Worm (Caenorhabditis elegans) whole organism, L4 larva: Measurements from ENCODE around the gene T05H4.4.
A peak's percentile ranks its signal among the peaks of the same experiment; 100 is the strongest.

ENCODE experiments used
- F49E8.2 ChIP-seq: sonication (generic microtip); optimal IDR thresholded peaks from 2 replicates; lab custom pipeline; 2016; ENCODE audit warnings: missing compliant biosample characterization, mild to moderate bottlenecking, missing genetic modification characterization, borderline replicate concordance
- R02D3.7 ChIP-seq: fragments of 150-350 bp; sonication (generic microtip); optimal IDR thresholded peaks from 3 replicates; lab custom pipeline; 2014; ENCODE audit warnings: missing biosample characterization, missing genetic modification characterization
- T20F7.1 ChIP-seq: fragments of 200-800 bp; sonication (Bioruptor generic); optimal IDR thresholded peaks from 2 replicates; lab custom pipeline; 2018; ENCODE audit warnings: mild to moderate bottlenecking, missing genetic modification characterization, missing compliant biosample characterization
- T26A8.4 ChIP-seq: fragments of 200-800 bp; sonication (Bioruptor generic); IDR thresholded peaks from 2 replicates; pipeline ENCODE4 v1.3.6; 2022; ENCODE audit warnings: missing genetic modification characterization, missing compliant biosample characterization
- ZK337.2 ChIP-seq: fragments of 200-800 bp; sonication (Bioruptor generic); IDR thresholded peaks from 2 replicates; pipeline ENCODE4 v1.3.6; 2022; ENCODE audit warnings: missing genetic modification reagents, missing genetic modification characterization, missing compliant biosample characterization
- aha-1 ChIP-seq: fragments of 150-350 bp; peaks from one replicate; lab custom pipeline; 2014; ENCODE audit warnings: missing biosample characterization, missing genetic modification characterization
- aly-2 ChIP-seq: sonication (generic microtip); optimal IDR thresholded peaks from 2 replicates; lab custom pipeline; 2018; ENCODE audit warnings: missing biosample characterization, missing genetic modification characterization
- arid-1 ChIP-seq: fragments of 200-800 bp; sonication (Bioruptor generic); conservative IDR thresholded peaks from 2 replicates; pipeline ENCODE4 v1.3.6; 2022; ENCODE audit warnings: missing genetic modification reagents, missing genetic modification characterization, missing compliant biosample characterization
- ceh-32 ChIP-seq: sonication (generic microtip); optimal IDR thresholded peaks from 2 replicates; lab custom pipeline; 2016; ENCODE audit warnings: mild to moderate bottlenecking, missing genetic modification characterization, missing compliant biosample characterization; ENCODE audit not compliant: poor library complexity
- ceh-62 ChIP-seq: sonication (generic microtip); optimal IDR thresholded peaks from 2 replicates; lab custom pipeline; 2017; ENCODE audit warnings: missing biosample characterization, missing genetic modification characterization
- ceh-82 ChIP-seq: sonication (generic microtip); optimal IDR thresholded peaks from 2 replicates; lab custom pipeline; 2017; ENCODE audit warnings: missing biosample characterization, missing genetic modification characterization
- cey-2 ChIP-seq: sonication (generic microtip); optimal IDR thresholded peaks from 3 replicates; lab custom pipeline; 2017; ENCODE audit warnings: missing genetic modification characterization, mild to moderate bottlenecking, missing compliant biosample characterization, antibody characterized with exemption, borderline replicate concordance; ENCODE audit not compliant: insufficient read depth
- ctbp-1 ChIP-seq: fragments of 200-800 bp; sonication (Bioruptor generic); IDR thresholded peaks from 2 replicates; pipeline ENCODE4 v1.3.6; 2022; ENCODE audit warnings: missing genetic modification reagents, missing genetic modification characterization, missing compliant biosample characterization
- daf-16 ChIP-seq, 3 experiments: sonication (generic microtip); optimal IDR thresholded peaks; 2 replicates each; lab custom pipeline; 2016 to 2017; ENCODE audit warnings: missing genetic modification characterization in 3 of 3, missing genetic modification reagents in 3 of 3, mild to moderate bottlenecking in 2 of 3, missing compliant biosample characterization in 2 of 3, missing biosample characterization in 1 of 3, moderate library complexity in 1 of 3
- dmd-9 ChIP-seq: fragments of 200-800 bp; sonication (Bioruptor generic); IDR thresholded peaks from 2 replicates; pipeline ENCODE4 v1.3.6; 2022; ENCODE audit warnings: missing genetic modification reagents, missing genetic modification characterization, missing compliant biosample characterization
- dve-1 ChIP-seq: sonication (generic microtip); optimal IDR thresholded peaks from 2 replicates; lab custom pipeline; 2017; ENCODE audit warnings: antibody characterized with exemption, mild to moderate bottlenecking, missing genetic modification characterization, missing compliant biosample characterization; ENCODE audit not compliant: insufficient read depth
- egl-43 ChIP-seq: fragments of 200-800 bp; sonication (Bioruptor generic); IDR thresholded peaks from 2 replicates; pipeline ENCODE4 v1.3.6; 2022; ENCODE audit warnings: missing genetic modification reagents, missing genetic modification characterization, missing compliant biosample characterization
- fkh-10 ChIP-seq: fragments of 150-350 bp; optimal IDR thresholded peaks from 2 replicates; lab custom pipeline; 2014; ENCODE audit warnings: missing biosample characterization, missing genetic modification reagents, missing genetic modification characterization
- fos-1 ChIP-seq: fragments of 150-350 bp; optimal IDR thresholded peaks from 2 replicates; lab custom pipeline; 2014; ENCODE audit warnings: missing biosample characterization, missing genetic modification characterization
- gei-8 ChIP-seq: fragments of 200-800 bp; sonication (Bioruptor generic); optimal IDR thresholded peaks from 2 replicates; lab custom pipeline; 2018; ENCODE audit warnings: mild to moderate bottlenecking, missing genetic modification characterization, missing compliant biosample characterization
- hif-1 ChIP-seq, 2 experiments: sonication (generic microtip); optimal IDR thresholded peaks; 2 replicates each; lab custom pipeline; 2016 to 2017; ENCODE audit warnings: missing compliant biosample characterization in 2 of 2, missing genetic modification characterization in 2 of 2, missing genetic modification reagents in 2 of 2, missing genotype in 2 of 2, mild to moderate bottlenecking in 1 of 2
- hlh-11 ChIP-seq: fragments of 200-800 bp; sonication (Bioruptor generic); optimal IDR thresholded peaks from 2 replicates; lab custom pipeline; 2018; ENCODE audit warnings: mild to moderate bottlenecking, missing genetic modification characterization, missing compliant biosample characterization
- hlh-30 ChIP-seq: sonication (generic microtip); optimal IDR thresholded peaks from 2 replicates; lab custom pipeline; 2017; ENCODE audit warnings: antibody characterized with exemption, mild to moderate bottlenecking, missing genetic modification characterization, missing compliant biosample characterization; ENCODE audit not compliant: insufficient read depth
- madf-5 ChIP-seq, 2 experiments: fragments of 200-800 bp; sonication (Bioruptor generic); IDR thresholded peaks; 2 replicates each; pipeline ENCODE4 v1.3.6; 2022; ENCODE audit warnings: missing compliant biosample characterization in 2 of 2, missing genetic modification characterization in 2 of 2
- madf-9 ChIP-seq: fragments of 200-800 bp; sonication (Bioruptor generic); conservative IDR thresholded peaks from 2 replicates; pipeline ENCODE4 v1.3.6; 2022; ENCODE audit warnings: missing genetic modification reagents, missing genetic modification characterization, missing compliant biosample characterization
- mdl-1 ChIP-seq, 2 experiments: fragments of 150-350 bp in 1 of 2; sonication (generic microtip) in 1 of 2; optimal IDR thresholded peaks; 2 replicates each; lab custom pipeline; 2014 to 2017; ENCODE audit warnings: missing biosample characterization in 2 of 2, missing genetic modification characterization in 2 of 2
- mep-1 ChIP-seq: fragments of 150-350 bp; sonication (generic microtip); optimal IDR thresholded peaks from 3 replicates; lab custom pipeline; 2014; ENCODE audit warnings: missing biosample characterization, missing genetic modification characterization
- mes-2 ChIP-seq: sonication (generic microtip); optimal IDR thresholded peaks from 2 replicates; lab custom pipeline; 2016; ENCODE audit warnings: missing genotype, mild to moderate bottlenecking, missing genetic modification characterization, missing compliant biosample characterization; ENCODE audit not compliant: poor library complexity, severe bottlenecking
- mxl-3 ChIP-seq: fragments of 200-800 bp; sonication (Bioruptor generic); optimal IDR thresholded peaks from 2 replicates; lab custom pipeline; 2018; ENCODE audit warnings: mild to moderate bottlenecking, missing genetic modification characterization, missing compliant biosample characterization
- nhr-10 ChIP-seq: fragments of 150-350 bp; optimal IDR thresholded peaks from 2 replicates; lab custom pipeline; 2014; ENCODE audit warnings: missing biosample characterization, missing genetic modification characterization
- nhr-237 ChIP-seq: sonication (generic microtip); optimal IDR thresholded peaks from 2 replicates; lab custom pipeline; 2017; ENCODE audit warnings: missing biosample characterization, missing genetic modification characterization
- nhr-28 ChIP-seq: fragments of 150-350 bp; optimal IDR thresholded peaks from 2 replicates; lab custom pipeline; 2014; ENCODE audit warnings: missing biosample characterization, missing genetic modification characterization
- pha-4 ChIP-seq, 2 experiments: fragments of 150-350 bp in 1 of 2; fragments of 200-800 bp in 1 of 2; sonication (Bioruptor generic) in 1 of 2; IDR thresholded peaks in 1 of 2; optimal IDR thresholded peaks in 1 of 2; 2 replicates each; pipeline versions ENCODE4 v1.3.6 to Lab custom; 2014 to 2022; ENCODE audit warnings: missing genetic modification characterization in 2 of 2, missing genetic modification reagents in 2 of 2, missing biosample characterization in 1 of 2, missing compliant biosample characterization in 1 of 2
- pqm-1 ChIP-seq: sonication (generic microtip); optimal IDR thresholded peaks from 2 replicates; lab custom pipeline; 2017; ENCODE audit warnings: missing biosample characterization, missing genetic modification characterization
- rbr-2 ChIP-seq: sonication (generic microtip); optimal IDR thresholded peaks from 2 replicates; lab custom pipeline; 2016; ENCODE audit warnings: missing genotype, missing genetic modification characterization, missing compliant biosample characterization
- sdz-12 ChIP-seq: fragments of 200-800 bp; sonication (Bioruptor generic); optimal IDR thresholded peaks from 2 replicates; lab custom pipeline; 2018; ENCODE audit warnings: mild to moderate bottlenecking, missing genetic modification characterization, missing compliant biosample characterization
- skn-1 ChIP-seq: fragments of 150-350 bp; optimal IDR thresholded peaks from 2 replicates; lab custom pipeline; 2014; ENCODE audit warnings: missing biosample characterization, missing genetic modification characterization
- snpc-1.2 ChIP-seq: fragments of 200-800 bp; sonication (Bioruptor generic); IDR thresholded peaks from 2 replicates; pipeline ENCODE4 v1.3.6; 2022; ENCODE audit warnings: missing genetic modification reagents, missing genetic modification characterization, missing compliant biosample characterization
- snpc-4 ChIP-seq: fragments of 150-350 bp; optimal IDR thresholded peaks from 2 replicates; lab custom pipeline; 2014; ENCODE audit warnings: missing biosample characterization, missing genetic modification characterization
- tra-1 ChIP-seq: fragments of 200-800 bp; sonication (Bioruptor generic); IDR thresholded peaks from 2 replicates; pipeline ENCODE4 v1.3.6; 2022; ENCODE audit warnings: missing genetic modification reagents, missing genetic modification characterization, missing compliant biosample characterization
- unc-39 ChIP-seq: sonication (generic microtip); optimal IDR thresholded peaks from 2 replicates; lab custom pipeline; 2017; ENCODE audit warnings: missing biosample characterization, missing genetic modification characterization
- unc-62 ChIP-seq, 3 experiments: fragments of 150-350 bp in 1 of 3; sonication (generic microtip); optimal IDR thresholded peaks in 2 of 3; peaks in 1 of 3; 1 replicate in 1 of 3; 2 replicates in 2 of 3; lab custom pipeline; 2014 to 2017; ENCODE audit warnings: missing biosample characterization in 3 of 3, missing genetic modification characterization in 3 of 3, missing genetic modification reagents in 3 of 3, missing genotype in 1 of 3
- vab-7 ChIP-seq: fragments of 200-800 bp; sonication (Bioruptor generic); IDR thresholded peaks from 2 replicates; pipeline ENCODE4 v1.3.6; 2022; ENCODE audit warnings: missing genetic modification reagents, missing genetic modification characterization, missing compliant biosample characterization
- zip-2 ChIP-seq: fragments of 150-350 bp; optimal IDR thresholded peaks from 2 replicates; lab custom pipeline; 2014; ENCODE audit warnings: missing biosample characterization, missing genetic modification characterization
- ztf-11 ChIP-seq: fragments of 150-350 bp; optimal IDR thresholded peaks from 2 replicates; lab custom pipeline; 2014; ENCODE audit warnings: missing biosample characterization, missing genetic modification characterization

Gene T05H4.4

ce11 chrV:6429870-6430339, 8.8 kb upstream of the T05H4.4 start, which contains the start of gene alh-4:
Gene alh-4 (minus strand): TSS chrV:6429920.
- TF ChIP-seq cey-2 (tag; lab: Kevin White, UChicago), result peak; percentile 45
- no peak for TF ChIP-seq rbr-2 (tag; lab: Kevin White, UChicago)
- TF ChIP-seq zip-2 (tag; lab: Kevin White, UChicago), result no peak
- TF ChIP-seq egl-43 (GFP tag; lab: Robert Waterston, UW), result no peak
- TF ChIP-seq arid-1 (GFP tag; lab: Robert Waterston, UW), result no peak
- TF ChIP-seq unc-39 (tag; lab: Kevin White, UChicago), result no peak
- no peak for TF ChIP-seq ceh-82
- TF ChIP-seq vab-7, result no peak
- peak; percentile 44 for TF ChIP-seq nhr-28 (tag; lab: Kevin White, UChicago)
- no peak for TF ChIP-seq nhr-10 (tag; lab: Kevin White, UChicago)
- peak; percentile 28 for TF ChIP-seq hlh-11
- TF ChIP-seq snpc-4 (tag; lab: Kevin White, UChicago), result no peak
- no peak for TF ChIP-seq mdl-1 (tag; optimal IDR thresholded peaks at IDR 0.05; lab: Kevin White, UChicago)
- no peak for TF ChIP-seq hif-1 (tag; optimal IDR thresholded peaks at IDR 0.05; lab: Kevin White, UChicago)
- TF ChIP-seq mes-2, result no peak
- TF ChIP-seq pha-4 (GFP tag; IDR thresholded peaks at IDR 0.05; lab: Robert Waterston, UW), result no peak
- TF ChIP-seq pha-4 (tag; optimal IDR thresholded peaks at IDR 0.05; lab: Kevin White, UChicago), result no peak
- no peak for TF ChIP-seq madf-5 (GFP tag; IDR thresholded peaks at IDR 0.05; lab: Robert Waterston, UW)
- peak in 1 of 2 experiments; percentile 85 for TF ChIP-seq unc-62 (GFP tag; optimal IDR thresholded peaks at IDR 0.05 in 1 of 2; lab: Kevin White, UChicago)
- no peak for TF ChIP-seq unc-62 (tag; optimal IDR thresholded peaks at IDR 0.05; lab: Kevin White, UChicago)
- TF ChIP-seq ztf-11 (tag; lab: Kevin White, UChicago), result no peak
- TF ChIP-seq gei-8 (GFP tag; lab: Kevin White, UChicago), result no peak
- TF ChIP-seq hlh-30 (tag; lab: Kevin White, UChicago), result peak; percentile 39
- TF ChIP-seq ctbp-1 (GFP tag; lab: Robert Waterston, UW), result no peak
- no peak for TF ChIP-seq T26A8.4 (GFP tag; lab: Robert Waterston, UW)

ce11 chrV:6430526-6431371, 8.0 kb upstream of the T05H4.4 start:
- TF ChIP-seq fos-1 (tag; lab: Kevin White, UChicago) (no peak), mxl-3 (GFP tag; lab: Kevin White, UChicago) (no peak), R02D3.7 (tag; lab: Kevin White, UChicago) (no peak), ceh-62 (no peak), arid-1 (GFP tag; lab: Robert Waterston, UW) (no peak), mdl-1 (tag; optimal IDR thresholded peaks at IDR 0.05; lab: Kevin White, UChicago) (peak in 1 of 2 experiments; percentile 7), dve-1 (tag; lab: Kevin White, UChicago) (peak; percentile 53), nhr-237 (tag; lab: Kevin White, UChicago) (no peak), ceh-32 (no peak), aly-2 (tag; lab: Kevin White, UChicago) (no peak), snpc-4 (tag; lab: Kevin White, UChicago) (no peak), fkh-10 (GFP tag; lab: Kevin White, UChicago) (no peak), daf-16 (GFP tag; optimal IDR thresholded peaks at IDR 0.05; lab: Kevin White, UChicago) (no peak), daf-16 (tag; optimal IDR thresholded peaks at IDR 0.05; lab: Kevin White, UChicago) (peak; percentile 60), snpc-1.2 (GFP tag; lab: Robert Waterston, UW) (no peak), pqm-1 (tag; lab: Kevin White, UChicago) (peak; percentile 65), skn-1 (tag; lab: Kevin White, UChicago) (no peak), sdz-12 (no peak), dmd-9 (GFP tag; lab: Robert Waterston, UW) (no peak), hlh-30 (tag; lab: Kevin White, UChicago) (peak; percentile 39), mep-1 (tag; lab: Kevin White, UChicago) (peak; percentile 32), tra-1 (GFP tag; lab: Robert Waterston, UW) (no peak), rbr-2 (tag; lab: Kevin White, UChicago) (no peak), aha-1 (tag; lab: Kevin White, UChicago) (peak; percentile 10), F49E8.2 (tag; lab: Kevin White, UChicago) (no peak), T20F7.1 (GFP tag; lab: Kevin White, UChicago) (no peak), nhr-28 (tag; lab: Kevin White, UChicago) (peak; percentile 89), ZK337.2 (GFP tag; lab: Robert Waterston, UW) (no peak), madf-9 (GFP tag; lab: Robert Waterston, UW) (no peak)
